Fruit fly (Drosophila melanogaster): ENCODE measurements around the gene CG17568.
A peak's percentile ranks its signal among the peaks of the same experiment; 100 is the strongest.

Gene CG17568

dm6 chr2L:19158005-19158666 lies 23.4 kb downstream of the CG17568 start (continued):
- TF ChIP-seq crol (GFP tag; IDR thresholded peaks at IDR 0.05) (no peak), CG17359 (tag; optimal IDR thresholded peaks at IDR 0.05) (no peak), CG7357 (GFP tag; IDR thresholded peaks at IDR 0.05) (no peak), Fer1 (GFP tag; optimal IDR thresholded peaks at IDR 0.05) (peak; percentile 75), CoRest (tag; optimal IDR thresholded peaks at IDR 0.05) (no peak), Jarid2 (GFP tag; optimal IDR thresholded peaks at IDR 0.05) (peak; percentile 91), CG15269 (tag; optimal IDR thresholded peaks at IDR 0.05) (peak; percentile 32), mirr (GFP tag; optimal IDR thresholded peaks at IDR 0.05) (peak; percentile 76), ems (GFP tag; optimal IDR thresholded peaks at IDR 0.05) (no peak), CG5953 (GFP tag; IDR thresholded peaks at IDR 0.05) (0 out of 2 replicates have a peak, but pooled peaks have one; percentile 9), Kr (GFP tag; optimal IDR thresholded peaks at IDR 0.05) (peak; percentile 46), gt (GFP tag; IDR thresholded peaks at IDR 0.05) (no peak), CG1792 (GFP tag; optimal IDR thresholded peaks at IDR 0.05) (no peak), exex (tag; optimal IDR thresholded peaks at IDR 0.05) (peak; percentile 6), CG14050 (GFP tag; IDR thresholded peaks at IDR 0.05) (no peak), CG10979 (tag; optimal IDR thresholded peaks at IDR 0.05) (peak; percentile 8), CG7928 (GFP tag; optimal IDR thresholded peaks at IDR 0.05) (no peak), CG14014 (GFP tag; IDR thresholded peaks at IDR 0.05) (no peak), mam (GFP tag; optimal IDR thresholded peaks at IDR 0.05) (no peak), CG7987 (GFP tag; optimal IDR thresholded peaks at IDR 0.05) (peak; percentile 67), CG34422 (GFP tag; IDR thresholded peaks at IDR 0.05) (peak; percentile 62; the same call in 2 of the 3 replicates), her (GFP tag; optimal IDR thresholded peaks at IDR 0.05) (peak; percentile 39), kah (GFP tag; optimal IDR thresholded peaks at IDR 0.05) (peak; percentile 25), CG31224 (GFP tag; IDR thresholded peaks at IDR 0.05) (no peak), CG17829 (tag; optimal IDR thresholded peaks at IDR 0.05) (peak; percentile 66), psq (GFP tag; optimal IDR thresholded peaks at IDR 0.05) (peak; percentile 22), MTF-1 (GFP tag; optimal IDR thresholded peaks at IDR 0.05; ENCODE audit: borderline replicate concordance) (peak; percentile 49), CG16813 (GFP tag; IDR thresholded peaks at IDR 0.05; ENCODE audit: partially characterized antibody) (peak; percentile 15; the same call in 2 of the 3 replicates), CG6765 (GFP tag; optimal IDR thresholded peaks at IDR 0.05) (peak; percentile 73), grau (tag; optimal IDR thresholded peaks at IDR 0.05) (peak; percentile 51), CG42726 (GFP tag; IDR thresholded peaks at IDR 0.05; ENCODE audit: partially characterized antibody) (peak; percentile 75; the same call in 1 of the 2 replicates), CG1024 (GFP tag; IDR thresholded peaks at IDR 0.05) (0 out of 2 replicates have a peak, but pooled peaks have one; percentile 9), CG3847 (GFP tag; IDR thresholded peaks at IDR 0.05) (no peak), CG4707 (GFP tag; optimal IDR thresholded peaks at IDR 0.05) (peak; percentile 15), Myb (GFP tag; optimal IDR thresholded peaks at IDR 0.05) (no peak), CG17568 (GFP tag; optimal IDR thresholded peaks at IDR 0.05) (peak; percentile 58), hkb (optimal IDR thresholded peaks at IDR 0.05) (no peak), hkb (GFP tag; IDR thresholded peaks at IDR 0.05) (0 out of 2 replicates have a peak, but pooled peaks have one; percentile 13), crc (GFP tag; optimal IDR thresholded peaks at IDR 0.05) (no peak), h (optimal IDR thresholded peaks at IDR 0.05) (no peak), nau (GFP tag; optimal IDR thresholded peaks at IDR 0.05) (peak; percentile 14), ab (GFP tag; optimal IDR thresholded peaks at IDR 0.05) (no peak), stwl (tag; optimal IDR thresholded peaks at IDR 0.05) (peak; percentile 0), nerfin-1 (tag; optimal IDR thresholded peaks at IDR 0.05) (peak; percentile 50), HLHmδ (GFP tag; optimal IDR thresholded peaks at IDR 0.05) (peak; percentile 66), bsh (GFP tag; optimal IDR thresholded peaks at IDR 0.05) (peak in 1 of 2 experiments; percentile 37), Hr78 (GFP tag; optimal IDR thresholded peaks at IDR 0.05) (peak in 1 of 2 experiments; percentile 99), sqz (GFP tag; optimal IDR thresholded peaks at IDR 0.05) (peak; percentile 79), so (GFP tag; IDR thresholded peaks at IDR 0.05) (no peak)
